Fruit fly (Drosophila melanogaster) whole organism, embryonic: ENCODE data around the gene CG43694.

Experiments
- ATbp ChIP-seq: fragments of 200-800 bp; sonication (Bioruptor generic); optimal IDR thresholded peaks from 2 replicates; lab custom pipeline; 2017; ENCODE audit warnings: missing biosample characterization, mild to moderate bottlenecking, missing genetic modification characterization, missing genetic modification reagents
- Ada2b ChIP-seq: fragments of 200-800 bp; sonication (Bioruptor generic); IDR thresholded peaks from 2 replicates; pipeline ENCODE4 v1.3.6; 2022; ENCODE audit warnings: missing biosample characterization, missing genetic modification characterization
- CG10147 ChIP-seq: fragments of 200-800 bp; sonication (Bioruptor generic); optimal IDR thresholded peaks from 2 replicates; lab custom pipeline; 2019; ENCODE audit warnings: missing biosample characterization, mild to moderate bottlenecking, missing genetic modification characterization, moderate library complexity
- CG11696 ChIP-seq: fragments of 200-800 bp; sonication (Bioruptor generic); IDR thresholded peaks from 2 replicates; pipeline ENCODE4 v1.3.6; 2022; ENCODE audit warnings: missing biosample characterization, missing genetic modification characterization
- CG1233 ChIP-seq: fragments of 200-800 bp; sonication (Bioruptor generic); optimal IDR thresholded peaks from 4 replicates; lab custom pipeline; 2018; ENCODE audit warnings: missing biosample characterization, mild to moderate bottlenecking, missing genetic modification characterization
- CG13894 ChIP-seq: fragments of 200-800 bp; sonication (Bioruptor generic); optimal IDR thresholded peaks from 3 replicates; lab custom pipeline; 2018; ENCODE audit warnings: missing biosample characterization, mild to moderate bottlenecking, missing genetic modification characterization, moderate library complexity
- CG15514 ChIP-seq: fragments of 200-800 bp; sonication (Bioruptor generic); optimal IDR thresholded peaks from 3 replicates; lab custom pipeline; 2017; ENCODE audit warnings: missing biosample characterization, missing genetic modification characterization, mild to moderate bottlenecking, moderate library complexity, missing genetic modification reagents
- CG15696 ChIP-seq: fragments of 200-800 bp; sonication (Bioruptor generic); optimal IDR thresholded peaks from 2 replicates; lab custom pipeline; 2019; ENCODE audit warnings: missing biosample characterization, mild to moderate bottlenecking, missing genetic modification characterization, moderate library complexity
- CG17912 ChIP-seq: fragments of 200-800 bp; sonication (Bioruptor generic); optimal IDR thresholded peaks from 2 replicates; lab custom pipeline; 2018; ENCODE audit warnings: missing biosample characterization, mild to moderate bottlenecking, missing genetic modification characterization
- CG18599 ChIP-seq: fragments of 200-800 bp; sonication (Bioruptor generic); optimal IDR thresholded peaks from 3 replicates; lab custom pipeline; 2017; ENCODE audit warnings: missing biosample characterization, missing genetic modification characterization, mild to moderate bottlenecking, moderate library complexity, missing genetic modification reagents
- CG4360 ChIP-seq: fragments of 200-800 bp; sonication (Bioruptor generic); IDR thresholded peaks from 2 replicates; pipeline ENCODE4 v1.3.6; 2022; ENCODE audit warnings: missing biosample characterization, missing genetic modification characterization
- CG4424 ChIP-seq: fragments of 200-800 bp; sonication (Bioruptor generic); optimal IDR thresholded peaks from 3 replicates; lab custom pipeline; 2016; ENCODE audit warnings: missing biosample characterization, missing genetic modification characterization
- CG6689 ChIP-seq: fragments of 200-800 bp; sonication (Bioruptor generic); IDR thresholded peaks from 2 replicates; pipeline ENCODE4 v1.3.6; 2022; ENCODE audit warnings: missing biosample characterization, missing genetic modification characterization
- CG7928 ChIP-seq: fragments of 200-800 bp; sonication (Bioruptor generic); optimal IDR thresholded peaks from 2 replicates; lab custom pipeline; 2017; ENCODE audit warnings: missing biosample characterization, mild to moderate bottlenecking, missing genetic modification characterization
- CG9437 ChIP-seq: fragments of 200-800 bp; sonication (Bioruptor generic); optimal IDR thresholded peaks from 2 replicates; lab custom pipeline; 2018; ENCODE audit warnings: missing biosample characterization, mild to moderate bottlenecking, missing genetic modification characterization
- CkIIα-i1 ChIP-seq: fragments of 200-800 bp; sonication (Bioruptor generic); IDR thresholded peaks from 2 replicates; pipeline ENCODE4 v1.3.6; 2022; ENCODE audit warnings: missing biosample characterization, missing genetic modification characterization
- CrebB ChIP-seq: fragments of 200-800 bp; sonication (Bioruptor generic); optimal IDR thresholded peaks from 3 replicates; lab custom pipeline; 2018; ENCODE audit warnings: missing biosample characterization, mild to moderate bottlenecking, missing genetic modification characterization
- D ChIP-seq, 2 experiments: fragments of 200-800 bp in 1 of 2; fragments of >200 bp in 1 of 2; sonication (Bioruptor generic) in 1 of 2; optimal IDR thresholded peaks; 2 replicates in 1 of 2; 3 replicates in 1 of 2; lab custom pipeline; 2017; ENCODE audit warnings: mild to moderate bottlenecking in 1 of 2, missing biosample characterization in 1 of 2, missing genetic modification characterization in 1 of 2, missing genetic modification reagents in 1 of 2
- D19A ChIP-seq: fragments of 200-800 bp; optimal IDR thresholded peaks from 3 replicates; lab custom pipeline; 2019; ENCODE audit warnings: missing biosample characterization, mild to moderate bottlenecking, missing genetic modification characterization, moderate library complexity
- Drgx ChIP-seq: fragments of 200-800 bp; sonication (Bioruptor generic); IDR thresholded peaks from 2 replicates; pipeline ENCODE4 v1.3.6; 2022; ENCODE audit warnings: missing biosample characterization, missing genetic modification characterization
- Eip74EF ChIP-seq, 2 experiments: fragments of 200-800 bp in 1 of 2; fragments of >200 bp in 1 of 2; sonication (Bioruptor generic) in 1 of 2; optimal IDR thresholded peaks; 2 replicates each; lab custom pipeline; 2017 to 2019; ENCODE audit warnings: missing biosample characterization in 2 of 2, missing genetic modification characterization in 2 of 2, mild to moderate bottlenecking in 1 of 2, moderate library complexity in 1 of 2
- H15 ChIP-seq: fragments of 200-800 bp; sonication (Bioruptor generic); IDR thresholded peaks from 3 replicates; pipeline ENCODE4 v1.3.6; 2022; ENCODE audit warnings: missing biosample characterization, missing genetic modification characterization
- Hr39 ChIP-seq: fragments of >200 bp; optimal IDR thresholded peaks from 2 replicates; lab custom pipeline; 2017
- Oaz ChIP-seq: fragments of 200-800 bp; sonication (Bioruptor generic); IDR thresholded peaks from 2 replicates; pipeline ENCODE4 v1.3.6; 2022; ENCODE audit warnings: missing biosample characterization, missing genetic modification characterization
- PHDP ChIP-seq: fragments of 200-800 bp; sonication (Bioruptor generic); optimal IDR thresholded peaks from 3 replicates; lab custom pipeline; 2018; ENCODE audit warnings: missing biosample characterization, mild to moderate bottlenecking, missing genetic modification characterization, moderate library complexity
- Ptx1 ChIP-seq: fragments of 200-800 bp; sonication (Bioruptor generic); IDR thresholded peaks from 2 replicates; pipeline ENCODE4 v1.3.6; 2022; ENCODE audit warnings: missing biosample characterization, missing genetic modification characterization
- Ssrp ChIP-seq: fragments of 200-800 bp; sonication (Bioruptor generic); optimal IDR thresholded peaks from 2 replicates; lab custom pipeline; 2018; ENCODE audit warnings: missing biosample characterization, mild to moderate bottlenecking, missing genetic modification characterization, moderate library complexity
- Xbp1 ChIP-seq: fragments of 200-800 bp; sonication (Bioruptor generic); optimal IDR thresholded peaks from 3 replicates; lab custom pipeline; 2016; ENCODE audit warnings: missing biosample characterization, mild to moderate bottlenecking, missing genetic modification characterization
- br ChIP-seq: fragments of >200 bp; optimal IDR thresholded peaks from 2 replicates; lab custom pipeline; 2017
- bsh ChIP-seq, 2 experiments: fragments of 200-800 bp; sonication (Bioruptor generic); optimal IDR thresholded peaks; 2 replicates each; lab custom pipeline; 2017 to 2018; ENCODE audit warnings: mild to moderate bottlenecking in 2 of 2, missing biosample characterization in 2 of 2, missing genetic modification characterization in 2 of 2, moderate library complexity in 1 of 2
- cad ChIP-seq: fragments of >200 bp; optimal IDR thresholded peaks from 2 replicates; lab custom pipeline; 2017; ENCODE audit warnings: missing biosample characterization, missing genetic modification characterization
- chn ChIP-seq: fragments of 200-800 bp; sonication (Bioruptor generic); optimal IDR thresholded peaks from 2 replicates; lab custom pipeline; 2016; ENCODE audit warnings: missing biosample characterization, missing genetic modification characterization
- dpn ChIP-seq, 2 experiments: fragments of 200-800 bp; sonication (Bioruptor generic); optimal IDR thresholded peaks; 3 replicates each; lab custom pipeline; 2016; ENCODE audit warnings: missing biosample characterization in 2 of 2, missing genetic modification characterization in 2 of 2
- ems ChIP-seq: fragments of 200-800 bp; sonication (Bioruptor generic); optimal IDR thresholded peaks from 3 replicates; lab custom pipeline; 2016; ENCODE audit warnings: missing biosample characterization, missing genetic modification characterization
- exex ChIP-seq: fragments of 200-800 bp; sonication (Bioruptor generic); optimal IDR thresholded peaks from 4 replicates; lab custom pipeline; 2018; ENCODE audit warnings: missing biosample characterization, mild to moderate bottlenecking, missing genetic modification characterization, moderate library complexity
- ham ChIP-seq: fragments of 200-800 bp; sonication (Bioruptor generic); IDR thresholded peaks from 2 replicates; pipeline ENCODE4 v1.3.6; 2022; ENCODE audit warnings: missing biosample characterization, missing genetic modification characterization
- ind ChIP-seq: fragments of 200-800 bp; sonication (Bioruptor generic); optimal IDR thresholded peaks from 3 replicates; lab custom pipeline; 2016; ENCODE audit warnings: missing biosample characterization, missing genetic modification characterization
- inv ChIP-seq: fragments of 200-800 bp; sonication (Bioruptor generic); IDR thresholded peaks from 2 replicates; pipeline ENCODE4 v1.3.6; 2022; ENCODE audit warnings: missing biosample characterization, missing genetic modification characterization; ENCODE audit not compliant: partially characterized antibody
- mirr ChIP-seq: fragments of 200-800 bp; sonication (Bioruptor generic); optimal IDR thresholded peaks from 3 replicates; lab custom pipeline; 2018; ENCODE audit warnings: missing biosample characterization, mild to moderate bottlenecking, missing genetic modification characterization
- nerfin-1 ChIP-seq: fragments of 200-800 bp; sonication (Bioruptor generic); optimal IDR thresholded peaks from 3 replicates; lab custom pipeline; 2019; ENCODE audit warnings: missing biosample characterization, mild to moderate bottlenecking, missing genetic modification characterization, moderate library complexity
- nmo ChIP-seq: fragments of 200-800 bp; sonication (Bioruptor generic); optimal IDR thresholded peaks from 2 replicates; lab custom pipeline; 2018; ENCODE audit warnings: missing biosample characterization, mild to moderate bottlenecking, missing genetic modification characterization, moderate library complexity
- odd ChIP-seq: fragments of 200-800 bp; sonication (Bioruptor generic); optimal IDR thresholded peaks from 2 replicates; lab custom pipeline; 2017; ENCODE audit warnings: missing biosample characterization, mild to moderate bottlenecking, missing genetic modification characterization
- pnt ChIP-seq: fragments of 200-800 bp; sonication (Bioruptor generic); optimal IDR thresholded peaks from 3 replicates; lab custom pipeline; 2016; ENCODE audit warnings: missing biosample characterization, missing genetic modification characterization
- shn ChIP-seq: fragments of 200-800 bp; sonication (Bioruptor generic); optimal IDR thresholded peaks from 3 replicates; lab custom pipeline; 2016; ENCODE audit warnings: missing biosample characterization, missing genetic modification characterization
- stc ChIP-seq: fragments of 200-800 bp; sonication (Bioruptor generic); IDR thresholded peaks from 2 replicates; pipeline ENCODE4 v1.3.6; 2022; ENCODE audit warnings: missing biosample characterization, missing genetic modification characterization
- stwl ChIP-seq: fragments of 200-800 bp; sonication (Bioruptor generic); optimal IDR thresholded peaks from 3 replicates; lab custom pipeline; 2018; ENCODE audit warnings: missing biosample characterization, mild to moderate bottlenecking, missing genetic modification characterization, moderate library complexity
- tna ChIP-seq: fragments of 200-800 bp; sonication (Bioruptor generic); IDR thresholded peaks from 2 replicates; pipeline ENCODE4 v1.3.6; 2022; ENCODE audit warnings: missing biosample characterization, missing genetic modification characterization; ENCODE audit not compliant: partially characterized antibody
- trem ChIP-seq: fragments of 200-800 bp; optimal IDR thresholded peaks from 3 replicates; lab custom pipeline; 2019; ENCODE audit warnings: missing biosample characterization, mild to moderate bottlenecking, missing genetic modification characterization, moderate library complexity
- ttk ChIP-seq: fragments of 200-800 bp; sonication (Bioruptor generic); IDR thresholded peaks from 2 replicates; pipeline ENCODE4 v2.1.2; 2022; ENCODE audit warnings: missing biosample characterization, missing genetic modification characterization
- zfh1 ChIP-seq: fragments of 200-800 bp; sonication (Bioruptor generic); IDR thresholded peaks from 3 replicates; pipeline ENCODE4 v1.3.6; 2022; ENCODE audit warnings: missing biosample characterization, missing genetic modification characterization

Gene CG43694

DNA sequence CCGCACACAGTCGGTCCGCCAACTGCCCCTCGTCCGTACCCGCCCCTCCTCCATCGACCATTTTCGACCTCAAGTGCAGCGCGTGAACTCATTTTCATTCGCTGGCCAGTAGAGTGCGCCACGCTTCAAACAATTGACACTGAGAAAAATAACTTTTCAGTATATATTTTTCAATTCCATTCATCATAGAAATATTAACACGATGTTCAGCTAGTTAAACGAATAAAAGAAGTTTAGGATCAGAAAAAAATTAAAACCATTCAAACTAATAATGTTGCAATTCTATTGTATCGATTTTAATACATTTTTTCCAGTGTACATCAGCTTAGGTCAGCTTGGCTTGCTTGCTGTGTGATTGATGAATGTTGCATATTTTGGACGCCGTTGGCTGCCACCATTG, 38.9 kb downstream of the CG43694 start (continued):
- peak; percentile 26 for TF ChIP-seq pnt (GFP tag; lab: Kevin White, UChicago)
- TF ChIP-seq chn = peak; percentile 17
- TF ChIP-seq Ssrp (tag; lab: Kevin White, UChicago) = peak; percentile 44
- peak; percentile 46 for TF ChIP-seq D19A (tag; lab: Kevin White, UChicago)
- peak; percentile 26; the same call in 1 of the 2 replicates for TF ChIP-seq Ptx1 (GFP tag; lab: Robert Waterston, UW)
- TF ChIP-seq Drgx (GFP tag; lab: Robert Waterston, UW) = peak; percentile 70
- TF ChIP-seq Xbp1 (GFP tag; lab: Kevin White, UChicago) = peak; percentile 66
- TF ChIP-seq nmo = peak; percentile 62
- 0 out of 2 replicates have a peak, but pooled peaks have one; percentile 28 for TF ChIP-seq CG6689 (GFP tag; lab: Robert Waterston, UW)
- TF ChIP-seq Ada2b (GFP tag; lab: Robert Waterston, UW) = no peak
- TF ChIP-seq D (optimal IDR thresholded peaks at IDR 0.05; lab: Kevin White, UChicago) = no peak
- TF ChIP-seq D (GFP tag; optimal IDR thresholded peaks at IDR 0.05; lab: Kevin White, UChicago) = no peak
- peak; percentile 32 for TF ChIP-seq CG4424
- TF ChIP-seq nerfin-1 (tag; lab: Kevin White, UChicago) = peak; percentile 25
- TF ChIP-seq PHDP (tag; lab: Kevin White, UChicago) = peak; percentile 52
- peak; percentile 39 for TF ChIP-seq CG15696 (tag; lab: Kevin White, UChicago)
- TF ChIP-seq dpn (GFP tag; optimal IDR thresholded peaks at IDR 0.05; lab: Kevin White, UChicago) = peak; percentile 22 to 51
- TF ChIP-seq stc (GFP tag; lab: Robert Waterston, UW) = peak; percentile 39; the same call in 1 of the 2 replicates
- peak; percentile 41 for TF ChIP-seq trem
- TF ChIP-seq bsh (GFP tag; optimal IDR thresholded peaks at IDR 0.05; lab: Kevin White, UChicago) = peak in 1 of 2 experiments; percentile 73
- TF ChIP-seq, all 482 proteins: peak for 135

DNA sequence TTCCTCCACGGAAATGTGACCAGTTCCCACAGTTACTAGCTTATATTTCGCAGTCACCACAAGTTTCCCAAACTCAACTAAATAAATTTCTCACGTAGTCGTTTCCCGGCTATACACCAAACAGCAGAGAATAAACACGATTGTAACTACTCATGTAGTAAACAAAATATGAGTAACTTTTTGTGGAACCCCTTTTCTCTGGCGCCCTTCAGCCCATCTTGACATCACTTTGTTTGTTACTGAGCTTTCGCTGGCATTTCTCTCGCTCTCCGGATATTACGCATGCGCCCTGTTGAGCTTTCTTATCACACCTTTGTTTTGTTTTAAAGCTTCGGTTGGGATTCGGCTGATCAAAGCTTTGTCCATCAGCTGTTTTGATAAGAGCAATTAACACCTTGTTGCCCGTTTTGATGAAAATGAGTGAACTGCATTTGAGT, 39.8 kb downstream of the CG43694 start:
- no peak for TF ChIP-seq Oaz
- TF ChIP-seq H15 (GFP tag; lab: Robert Waterston, UW) = no peak
- no peak for TF ChIP-seq Ptx1 (GFP tag; lab: Robert Waterston, UW)
- TF ChIP-seq inv (GFP tag; lab: Robert Waterston, UW) = no peak
- peak; percentile 60 for TF ChIP-seq CG13894 (tag; lab: Kevin White, UChicago)
- TF ChIP-seq ttk (GFP tag; lab: Robert Waterston, UW) = no peak
- no peak for TF ChIP-seq CG18599
- no peak for TF ChIP-seq odd
- TF ChIP-seq CkIIα-i1 (GFP tag; lab: Robert Waterston, UW) = no peak
- peak; percentile 5 for TF ChIP-seq exex (tag; lab: Kevin White, UChicago)
- no peak for TF ChIP-seq Eip74EF (GFP tag; optimal IDR thresholded peaks at IDR 0.05; lab: Kevin White, UChicago)
- TF ChIP-seq cad = no peak
- peak; percentile 37 for TF ChIP-seq CG15514
- no peak for TF ChIP-seq ind (GFP tag; lab: Kevin White, UChicago)
- no peak for TF ChIP-seq CG1233 (GFP tag; lab: Kevin White, UChicago)
- no peak for TF ChIP-seq Hr39
- no peak for TF ChIP-seq CG11696 (GFP tag; lab: Robert Waterston, UW)
- no peak for TF ChIP-seq shn (GFP tag; lab: Kevin White, UChicago)
- no peak for TF ChIP-seq ATbp
- TF ChIP-seq br (lab: Kevin White, UChicago) = no peak
- TF ChIP-seq CG10147 (GFP tag; lab: Kevin White, UChicago) = no peak
- TF ChIP-seq zfh1 (GFP tag; lab: Robert Waterston, UW) = no peak
- TF ChIP-seq CG9437 (GFP tag; lab: Kevin White, UChicago) = no peak
- no peak for TF ChIP-seq trem
- no peak for TF ChIP-seq ems
- no peak for TF ChIP-seq mirr (GFP tag; lab: Kevin White, UChicago)
- TF ChIP-seq CG17912 = no peak
- no peak for TF ChIP-seq CG7928
- no peak for TF ChIP-seq stwl
- no peak for TF ChIP-seq tna (GFP tag; lab: Robert Waterston, UW)
- 0 out of 2 replicates have a peak, but pooled peaks have one; percentile 25 for TF ChIP-seq CG4360 (GFP tag; lab: Robert Waterston, UW)
- TF ChIP-seq ham = no peak
- TF ChIP-seq CrebB = no peak
